Fruit fly (Drosophila melanogaster) whole organism, embryonic: ENCODE results near the gene CG15922.

ENCODE experiments used
- Adf1 ChIP-seq: fragments of 200-800 bp; sonication (Bioruptor generic); IDR thresholded peaks from 2 replicates; pipeline ENCODE4 v1.3.6; 2022; ENCODE audit warnings: missing biosample characterization, missing genetic modification characterization
- B-H1 ChIP-seq: fragments of 200-800 bp; sonication (Bioruptor generic); IDR thresholded peaks from 3 replicates; pipeline ENCODE4 v1.3.6; 2022; ENCODE audit warnings: missing biosample characterization, missing genetic modification characterization
- CG11504 ChIP-seq: fragments of 200-800 bp; sonication (Bioruptor generic); optimal IDR thresholded peaks from 3 replicates; lab custom pipeline; 2019; ENCODE audit warnings: missing biosample characterization, mild to moderate bottlenecking, missing genetic modification characterization, moderate library complexity
- CG12659 ChIP-seq: fragments of 200-800 bp; sonication (Bioruptor generic); optimal IDR thresholded peaks from 3 replicates; lab custom pipeline; 2017; ENCODE audit warnings: mild to moderate bottlenecking, missing biosample characterization, missing genetic modification reagents, missing genetic modification characterization
- CG1603 ChIP-seq: fragments of 200-800 bp; sonication (Bioruptor generic); optimal IDR thresholded peaks from 2 replicates; lab custom pipeline; 2019; ENCODE audit warnings: missing biosample characterization, mild to moderate bottlenecking, missing genetic modification characterization, moderate library complexity
- CG17361 ChIP-seq: fragments of 200-800 bp; sonication (Bioruptor generic); IDR thresholded peaks from 3 replicates; pipeline ENCODE4 v1.3.6; 2022; ENCODE audit warnings: missing biosample characterization, missing genetic modification characterization
- CG17385 ChIP-seq: fragments of 200-800 bp; sonication (Bioruptor generic); optimal IDR thresholded peaks from 3 replicates; lab custom pipeline; 2018; ENCODE audit warnings: missing biosample characterization, mild to moderate bottlenecking, missing genetic modification characterization
- CG4360 ChIP-seq: fragments of 200-800 bp; sonication (Bioruptor generic); IDR thresholded peaks from 2 replicates; pipeline ENCODE4 v1.3.6; 2022; ENCODE audit warnings: missing biosample characterization, missing genetic modification characterization
- CG4707 ChIP-seq: fragments of 200-800 bp; sonication (Bioruptor generic); optimal IDR thresholded peaks from 2 replicates; lab custom pipeline; 2018; ENCODE audit warnings: missing biosample characterization, mild to moderate bottlenecking, missing genetic modification characterization, moderate library complexity
- CG6854 ChIP-seq: fragments of 200-800 bp; sonication (Bioruptor generic); optimal IDR thresholded peaks from 3 replicates; lab custom pipeline; 2017; ENCODE audit warnings: missing biosample characterization, mild to moderate bottlenecking, missing genetic modification characterization
- CG7987 ChIP-seq: fragments of 200-800 bp; sonication (Bioruptor generic); optimal IDR thresholded peaks from 2 replicates; lab custom pipeline; 2018; ENCODE audit warnings: missing biosample characterization, mild to moderate bottlenecking, missing genetic modification characterization, moderate library complexity
- D ChIP-seq, 2 experiments: fragments of 200-800 bp in 1 of 2; fragments of >200 bp in 1 of 2; sonication (Bioruptor generic) in 1 of 2; optimal IDR thresholded peaks; 2 replicates in 1 of 2; 3 replicates in 1 of 2; lab custom pipeline; 2017; ENCODE audit warnings: mild to moderate bottlenecking in 1 of 2, missing biosample characterization in 1 of 2, missing genetic modification characterization in 1 of 2, missing genetic modification reagents in 1 of 2
- D19A ChIP-seq: fragments of 200-800 bp; optimal IDR thresholded peaks from 3 replicates; lab custom pipeline; 2019; ENCODE audit warnings: missing biosample characterization, mild to moderate bottlenecking, missing genetic modification characterization, moderate library complexity
- Dll ChIP-seq: fragments of 200-800 bp; sonication (Bioruptor generic); IDR thresholded peaks from 4 replicates; pipeline ENCODE4 v1.3.6; 2022; ENCODE audit warnings: missing biosample characterization, missing genetic modification characterization; ENCODE audit not compliant: partially characterized antibody
- Hr51 ChIP-seq, 2 experiments: fragments of 200-800 bp; sonication (Bioruptor generic); optimal IDR thresholded peaks; 2 replicates in 1 of 2; 3 replicates in 1 of 2; lab custom pipeline; 2016 to 2018; ENCODE audit warnings: missing biosample characterization in 2 of 2, missing genetic modification characterization in 2 of 2, mild to moderate bottlenecking in 1 of 2, moderate library complexity in 1 of 2
- MBD-R2 ChIP-seq: fragments of 200-800 bp; sonication (Bioruptor generic); IDR thresholded peaks from 2 replicates; pipeline ENCODE4 v1.3.6; 2022; ENCODE audit warnings: missing biosample characterization, missing genetic modification characterization
- MESR4 ChIP-seq: fragments of 200-800 bp; sonication (Bioruptor generic); optimal IDR thresholded peaks from 2 replicates; lab custom pipeline; 2018; ENCODE audit warnings: missing biosample characterization, mild to moderate bottlenecking, missing genetic modification characterization, moderate library complexity
- Med ChIP-seq: fragments of 200-800 bp; sonication (Bioruptor generic); peaks from one replicate; lab custom pipeline; 2016; ENCODE audit warnings: missing biosample characterization, missing genetic modification characterization, mild to moderate bottlenecking, inconsistent platforms, moderate library complexity
- Rx ChIP-seq: fragments of 200-800 bp; sonication (Bioruptor generic); IDR thresholded peaks from 2 replicates; pipeline ENCODE4 v1.3.6; 2022; ENCODE audit warnings: missing biosample characterization, missing genetic modification characterization
- Sin3A ChIP-seq: fragments of >200 bp; optimal IDR thresholded peaks from 2 replicates; lab custom pipeline; 2018
- Six4 ChIP-seq: fragments of 200-800 bp; sonication (Bioruptor generic); optimal IDR thresholded peaks from 2 replicates; lab custom pipeline; 2016; ENCODE audit warnings: missing biosample characterization, missing genetic modification characterization
- Stat92E ChIP-seq, 3 experiments: fragments of >200 bp in 2 of 3; fragments of 200-800 bp in 1 of 3; sonication (Bioruptor generic) in 1 of 3; optimal IDR thresholded peaks; 2 replicates each; lab custom pipeline; 2017 to 2019; ENCODE audit warnings: missing biosample characterization in 3 of 3, missing genetic modification characterization in 3 of 3, mild to moderate bottlenecking in 1 of 3, moderate library complexity in 1 of 3
- abd-A ChIP-seq: fragments of 200-800 bp; sonication (Bioruptor generic); optimal IDR thresholded peaks from 3 replicates; lab custom pipeline; 2019; ENCODE audit warnings: missing biosample characterization, mild to moderate bottlenecking, missing genetic modification characterization, moderate library complexity
- ac ChIP-seq: fragments of 200-800 bp; sonication (Bioruptor generic); optimal IDR thresholded peaks from 3 replicates; lab custom pipeline; 2017; ENCODE audit warnings: missing biosample characterization, mild to moderate bottlenecking, missing genetic modification characterization
- ara ChIP-seq: fragments of 200-800 bp; sonication (Bioruptor generic); IDR thresholded peaks from 2 replicates; pipeline ENCODE4 v1.3.6; 2022; ENCODE audit warnings: missing biosample characterization, missing genetic modification characterization
- cad ChIP-seq: fragments of >200 bp; optimal IDR thresholded peaks from 2 replicates; lab custom pipeline; 2017; ENCODE audit warnings: missing biosample characterization, missing genetic modification characterization
- cg ChIP-seq: fragments of 200-800 bp; sonication (Bioruptor generic); optimal IDR thresholded peaks from 3 replicates; lab custom pipeline; 2019; ENCODE audit warnings: missing biosample characterization, mild to moderate bottlenecking, missing genetic modification characterization, moderate library complexity
- chinmo ChIP-seq: fragments of 200-800 bp; sonication (Bioruptor generic); IDR thresholded peaks from 4 replicates; pipeline ENCODE4 v1.3.6; 2022; ENCODE audit warnings: missing biosample characterization, missing genetic modification characterization; ENCODE audit not compliant: partially characterized antibody
- croc ChIP-seq: fragments of 200-800 bp; sonication (Bioruptor generic); conservative IDR thresholded peaks from 3 replicates; pipeline ENCODE4 v1.3.6; 2022; ENCODE audit warnings: missing biosample characterization, missing genetic modification characterization
- crp ChIP-seq, 2 experiments: fragments of 200-800 bp; sonication (Bioruptor generic); optimal IDR thresholded peaks; 2 replicates in 1 of 2; 3 replicates in 1 of 2; lab custom pipeline; 2017; ENCODE audit warnings: missing biosample characterization in 2 of 2, missing genetic modification characterization in 2 of 2, mild to moderate bottlenecking in 1 of 2, moderate library complexity in 1 of 2
- dmrt99B ChIP-seq: fragments of 200-800 bp; sonication (Bioruptor generic); optimal IDR thresholded peaks from 2 replicates; lab custom pipeline; 2018; ENCODE audit warnings: missing biosample characterization, mild to moderate bottlenecking, missing genetic modification characterization, moderate library complexity
- fd64A ChIP-seq: fragments of 200-800 bp; sonication (Bioruptor generic); optimal IDR thresholded peaks from 3 replicates; lab custom pipeline; 2018; ENCODE audit warnings: missing biosample characterization, mild to moderate bottlenecking, missing genetic modification characterization
- gce ChIP-seq: fragments of 200-800 bp; sonication (Bioruptor generic); IDR thresholded peaks from 3 replicates; pipeline ENCODE4 v1.3.6; 2022; ENCODE audit warnings: missing biosample characterization, missing genetic modification characterization
- gem ChIP-seq: fragments of 200-800 bp; sonication (Bioruptor generic); optimal IDR thresholded peaks from 2 replicates; lab custom pipeline; 2019; ENCODE audit warnings: missing biosample characterization, mild to moderate bottlenecking, missing genetic modification characterization, moderate library complexity
- gfzf ChIP-seq: fragments of 200-800 bp; sonication (Bioruptor generic); optimal IDR thresholded peaks from 2 replicates; lab custom pipeline; 2016; ENCODE audit warnings: missing biosample characterization, mild to moderate bottlenecking, missing genetic modification characterization, moderate library complexity
- grau ChIP-seq: fragments of 200-800 bp; optimal IDR thresholded peaks from 3 replicates; lab custom pipeline; 2019; ENCODE audit warnings: missing biosample characterization, mild to moderate bottlenecking, missing genetic modification characterization, moderate library complexity
- phol ChIP-seq: fragments of 200-800 bp; sonication (Bioruptor generic); optimal IDR thresholded peaks from 3 replicates; lab custom pipeline; 2018; ENCODE audit warnings: missing biosample characterization, mild to moderate bottlenecking, missing genetic modification characterization, moderate library complexity
- row ChIP-seq: fragments of 200-800 bp; sonication (Bioruptor generic); IDR thresholded peaks from 3 replicates; pipeline ENCODE4 v1.3.6; 2022; ENCODE audit warnings: missing biosample characterization, missing genetic modification characterization
- sens ChIP-seq: fragments of 200-800 bp; sonication (Bioruptor generic); peaks from one replicate; lab custom pipeline; 2016; ENCODE audit warnings: missing biosample characterization, missing genetic modification characterization
- shn ChIP-seq: fragments of 200-800 bp; sonication (Bioruptor generic); optimal IDR thresholded peaks from 3 replicates; lab custom pipeline; 2016; ENCODE audit warnings: missing biosample characterization, missing genetic modification characterization
- sna ChIP-seq: fragments of 200-800 bp; sonication (Bioruptor generic); IDR thresholded peaks from 2 replicates; pipeline ENCODE4 v1.3.6; 2022; ENCODE audit warnings: missing biosample characterization, missing genetic modification characterization; ENCODE audit not compliant: partially characterized antibody
- sr ChIP-seq: fragments of 200-800 bp; sonication (Bioruptor generic); IDR thresholded peaks from 3 replicates; pipeline ENCODE4 v1.3.6; 2022; ENCODE audit warnings: missing biosample characterization, missing genetic modification characterization
- stwl ChIP-seq: fragments of 200-800 bp; sonication (Bioruptor generic); optimal IDR thresholded peaks from 3 replicates; lab custom pipeline; 2018; ENCODE audit warnings: missing biosample characterization, mild to moderate bottlenecking, missing genetic modification characterization, moderate library complexity
- toy ChIP-seq: fragments of 200-800 bp; sonication (Bioruptor generic); IDR thresholded peaks from 2 replicates; pipeline ENCODE4 v1.3.6; 2022; ENCODE audit warnings: missing biosample characterization, missing genetic modification characterization
- unc-4 ChIP-seq: fragments of 200-800 bp; sonication (Bioruptor generic); IDR thresholded peaks from 2 replicates; pipeline ENCODE4 v1.3.6; 2022; ENCODE audit warnings: missing biosample characterization, missing genetic modification characterization; ENCODE audit not compliant: partially characterized antibody
- zen2 ChIP-seq: fragments of 200-800 bp; sonication (Bioruptor generic); IDR thresholded peaks from 3 replicates; pipeline ENCODE4 v1.3.6; 2022; ENCODE audit warnings: missing biosample characterization, missing genetic modification characterization; ENCODE audit not compliant: partially characterized antibody

Gene CG15922

DNA sequence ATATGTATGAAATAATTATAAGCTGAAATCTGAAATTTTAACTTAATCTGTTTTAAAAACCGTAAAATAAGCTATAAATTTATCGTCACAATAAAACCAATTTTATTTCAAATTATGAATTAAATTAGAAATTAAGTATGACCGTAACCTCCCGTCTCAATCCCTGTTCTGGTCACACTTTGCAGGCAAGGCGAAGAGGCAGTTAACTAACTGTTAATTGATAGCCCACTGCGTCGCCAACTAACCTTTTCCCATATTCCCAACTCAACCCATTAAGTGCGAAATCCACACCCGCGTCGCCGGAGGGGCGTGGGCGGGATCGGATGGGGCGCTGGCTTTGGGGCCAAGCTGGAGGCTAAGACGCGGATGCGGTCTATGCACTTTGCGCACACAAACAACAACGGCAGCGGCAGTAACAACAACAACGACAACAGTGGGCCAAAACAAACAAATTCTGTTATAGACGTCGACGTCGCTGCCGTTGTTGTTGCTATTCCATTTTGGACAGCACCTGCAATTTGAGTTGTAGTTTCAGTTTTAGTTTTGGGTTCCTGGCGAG lies 667 bp upstream of the CG15922 start, which contains the start of gene CG5191 (continued):
- 0 out of 3 replicates have a peak, but pooled peaks have one; percentile 7 for TF ChIP-seq sr (GFP tag; lab: Robert Waterston, UW)
- TF ChIP-seq D19A (tag; lab: Kevin White, UChicago): peak; percentile 39
- no peak for TF ChIP-seq Rx
- TF ChIP-seq CG6854: no peak
- no peak for TF ChIP-seq CG17385 (GFP tag; lab: Kevin White, UChicago)
- TF ChIP-seq cg: peak; percentile 12
- TF ChIP-seq Adf1: peak; percentile 47
- TF ChIP-seq Stat92E (GFP tag; optimal IDR thresholded peaks at IDR 0.05; lab: Kevin White, UChicago): peak in 1 of 3 experiments; percentile 20
- TF ChIP-seq Med (GFP tag; lab: Kevin White, UChicago): peak; percentile 4
- TF ChIP-seq sens (GFP tag; lab: Kevin White, UChicago): peak; percentile 41
- peak; percentile 34 for TF ChIP-seq abd-A (tag; lab: Kevin White, UChicago)
- TF ChIP-seq grau (tag; lab: Kevin White, UChicago): peak; percentile 21
- TF ChIP-seq phol (tag; lab: Kevin White, UChicago): peak; percentile 30
- TF ChIP-seq gem (tag; lab: Kevin White, UChicago): no peak
- TF ChIP-seq shn (GFP tag; lab: Kevin White, UChicago): no peak
- peak in 1 of 2 experiments; percentile 12 for TF ChIP-seq Hr51 (GFP tag; optimal IDR thresholded peaks at IDR 0.05; lab: Kevin White, UChicago)
- peak; percentile 77 for TF ChIP-seq stwl
- no peak; the same call in 2 of the 3 replicates for TF ChIP-seq zen2 (GFP tag; lab: Robert Waterston, UW)
- TF ChIP-seq unc-4: 0 out of 2 replicates have a peak, but pooled peaks have one; percentile 31
- TF ChIP-seq Dll (GFP tag; lab: Robert Waterston, UW): peak; percentile 55; the same call in 3 of the 4 replicates
- no peak for TF ChIP-seq Six4 (GFP tag; lab: Kevin White, UChicago)
- peak; percentile 81 for TF ChIP-seq CG4360 (GFP tag; lab: Robert Waterston, UW)
- no peak for TF ChIP-seq croc (GFP tag; lab: Robert Waterston, UW)
- peak; percentile 19 for TF ChIP-seq gfzf (GFP tag; lab: Kevin White, UChicago)
- peak; percentile 16 for TF ChIP-seq dmrt99B (tag; lab: Kevin White, UChicago)
- 0 out of 3 replicates have a peak, but pooled peaks have one; percentile 15 for TF ChIP-seq CG17361 (GFP tag; lab: Robert Waterston, UW)
- TF ChIP-seq chinmo (GFP tag; lab: Robert Waterston, UW): peak; percentile 84; the same call in 1 of the 4 replicates
- TF ChIP-seq CG4707 (GFP tag; lab: Kevin White, UChicago): peak; percentile 97
- peak; percentile 13 for TF ChIP-seq ac (GFP tag; lab: Kevin White, UChicago)
- TF ChIP-seq sna (GFP tag; lab: Robert Waterston, UW): peak; percentile 51; the same call in 1 of the 2 replicates
- TF ChIP-seq D (optimal IDR thresholded peaks at IDR 0.05; lab: Kevin White, UChicago): no peak
- no peak for TF ChIP-seq D (GFP tag; optimal IDR thresholded peaks at IDR 0.05; lab: Kevin White, UChicago)
- TF ChIP-seq fd64A (GFP tag; lab: Kevin White, UChicago): peak; percentile 30
- peak; percentile 9 for TF ChIP-seq CG7987 (GFP tag; lab: Kevin White, UChicago)
- TF ChIP-seq gce (GFP tag; lab: Robert Waterston, UW): no peak
- peak; percentile 33 for TF ChIP-seq CG11504 (tag; lab: Kevin White, UChicago)
- TF ChIP-seq Sin3A: no peak
- TF ChIP-seq CG12659: no peak
- TF ChIP-seq B-H1 (GFP tag; lab: Robert Waterston, UW): 0 out of 3 replicates have a peak, but pooled peaks have one; percentile 6
- peak; percentile 23 for TF ChIP-seq cad
- no peak for TF ChIP-seq crp (GFP tag; optimal IDR thresholded peaks at IDR 0.05; lab: Kevin White, UChicago)
- TF ChIP-seq MESR4 (GFP tag; lab: Kevin White, UChicago): peak; percentile 54
- TF ChIP-seq MBD-R2 (GFP tag; lab: Robert Waterston, UW): peak; percentile 71
- TF ChIP-seq row (GFP tag; lab: Robert Waterston, UW): peak; percentile 77
- TF ChIP-seq toy (GFP tag; lab: Robert Waterston, UW): no peak
- 0 out of 2 replicates have a peak, but pooled peaks have one; percentile 12 for TF ChIP-seq ara (GFP tag; lab: Robert Waterston, UW)
- peak; percentile 11 for TF ChIP-seq CG1603 (tag; lab: Kevin White, UChicago)
